Fruit fly (Drosophila melanogaster) whole organism, embryonic: Measurements from ENCODE around the gene CG13896.
A peak's percentile ranks its signal among the peaks of the same experiment; 100 is the strongest.

Experiments
- Atf-2 ChIP-seq: fragments of 200-800 bp; sonication (Bioruptor generic); optimal IDR thresholded peaks from 2 replicates; lab custom pipeline; 2016; ENCODE audit warnings: missing biosample characterization, missing genetic modification characterization
- CG10462 ChIP-seq: fragments of 200-800 bp; sonication (Bioruptor generic); optimal IDR thresholded peaks from 2 replicates; lab custom pipeline; 2016; ENCODE audit warnings: missing biosample characterization, missing genetic modification characterization
- CG11085 ChIP-seq: fragments of 200-800 bp; sonication (Bioruptor generic); IDR thresholded peaks from 2 replicates; pipeline ENCODE4 v1.3.6; 2022; ENCODE audit warnings: missing biosample characterization, missing genetic modification characterization
- CG12236 ChIP-seq: fragments of 200-800 bp; sonication (Bioruptor generic); optimal IDR thresholded peaks from 2 replicates; lab custom pipeline; 2016; ENCODE audit warnings: missing biosample characterization, missing genetic modification characterization
- CG12769 ChIP-seq: fragments of 200-800 bp; sonication (Bioruptor generic); optimal IDR thresholded peaks from 2 replicates; lab custom pipeline; 2019; ENCODE audit warnings: missing biosample characterization, mild to moderate bottlenecking, missing genetic modification characterization, moderate library complexity
- CG13123 ChIP-seq: fragments of 200-800 bp; sonication (Bioruptor generic); optimal IDR thresholded peaks from 2 replicates; lab custom pipeline; 2016; ENCODE audit warnings: missing biosample characterization, missing genetic modification characterization
- CG14050 ChIP-seq: fragments of 200-800 bp; sonication (Bioruptor generic); IDR thresholded peaks from 3 replicates; pipeline ENCODE4 v1.3.6; 2022; ENCODE audit warnings: missing biosample characterization, missing genetic modification characterization
- CG14965 ChIP-seq: fragments of 200-800 bp; sonication (Bioruptor generic); optimal IDR thresholded peaks from 2 replicates; lab custom pipeline; 2016; ENCODE audit warnings: missing biosample characterization, missing genetic modification characterization, borderline replicate concordance
- CG17612 ChIP-seq: fragments of 200-800 bp; sonication (Bioruptor generic); IDR thresholded peaks from 2 replicates; pipeline ENCODE4 v1.3.6; 2022; ENCODE audit warnings: missing biosample characterization, missing genetic modification characterization
- CG17912 ChIP-seq: fragments of 200-800 bp; sonication (Bioruptor generic); optimal IDR thresholded peaks from 2 replicates; lab custom pipeline; 2018; ENCODE audit warnings: missing biosample characterization, mild to moderate bottlenecking, missing genetic modification characterization
- CG1792 ChIP-seq: fragments of 200-800 bp; sonication (Bioruptor generic); optimal IDR thresholded peaks from 2 replicates; lab custom pipeline; 2016; ENCODE audit warnings: missing biosample characterization, missing genetic modification characterization
- CG2120 ChIP-seq: fragments of 200-800 bp; sonication (Bioruptor generic); optimal IDR thresholded peaks from 3 replicates; lab custom pipeline; 2016; ENCODE audit warnings: missing biosample characterization, missing genetic modification characterization
- CG34422 ChIP-seq: fragments of 200-800 bp; sonication (Bioruptor generic); IDR thresholded peaks from 3 replicates; pipeline ENCODE4 v1.3.6; 2022; ENCODE audit warnings: missing biosample characterization, missing genetic modification characterization
- CG4282 ChIP-seq: fragments of 200-800 bp; sonication (Bioruptor generic); optimal IDR thresholded peaks from 2 replicates; lab custom pipeline; 2016; ENCODE audit warnings: missing biosample characterization, missing genetic modification characterization
- CG43689 ChIP-seq: fragments of 200-800 bp; sonication (Bioruptor generic); IDR thresholded peaks from 2 replicates; pipeline ENCODE4 v1.3.6; 2022; ENCODE audit warnings: missing biosample characterization, missing genetic modification characterization
- CG4424 ChIP-seq: fragments of 200-800 bp; sonication (Bioruptor generic); optimal IDR thresholded peaks from 3 replicates; lab custom pipeline; 2016; ENCODE audit warnings: missing biosample characterization, missing genetic modification characterization
- CG6689 ChIP-seq: fragments of 200-800 bp; sonication (Bioruptor generic); IDR thresholded peaks from 2 replicates; pipeline ENCODE4 v1.3.6; 2022; ENCODE audit warnings: missing biosample characterization, missing genetic modification characterization
- CG7372 ChIP-seq: fragments of 200-800 bp; sonication (Bioruptor generic); IDR thresholded peaks from 2 replicates; pipeline ENCODE4 v1.3.6; 2022; ENCODE audit warnings: missing biosample characterization, missing genetic modification characterization
- CG7987 ChIP-seq: fragments of 200-800 bp; sonication (Bioruptor generic); optimal IDR thresholded peaks from 2 replicates; lab custom pipeline; 2018; ENCODE audit warnings: missing biosample characterization, mild to moderate bottlenecking, missing genetic modification characterization, moderate library complexity
- CG8089 ChIP-seq: fragments of 200-800 bp; sonication (Bioruptor generic); optimal IDR thresholded peaks from 3 replicates; lab custom pipeline; 2016; ENCODE audit warnings: missing biosample characterization, missing genetic modification characterization
- CG8388 ChIP-seq: fragments of 200-800 bp; sonication (Bioruptor generic); optimal IDR thresholded peaks from 2 replicates; lab custom pipeline; 2019; ENCODE audit warnings: missing biosample characterization, mild to moderate bottlenecking, missing genetic modification characterization, moderate library complexity
- CG9932 ChIP-seq: fragments of 200-800 bp; sonication (Bioruptor generic); IDR thresholded peaks from 2 replicates; pipeline ENCODE4 v1.3.6; 2022; ENCODE audit warnings: missing biosample characterization, missing genetic modification characterization
- Elba2 ChIP-seq: fragments of 200-800 bp; sonication (Bioruptor generic); optimal IDR thresholded peaks from 3 replicates; lab custom pipeline; 2016; ENCODE audit warnings: missing biosample characterization, missing genetic modification characterization
- Ets97D ChIP-seq: fragments of 200-800 bp; sonication (Bioruptor generic); optimal IDR thresholded peaks from 3 replicates; lab custom pipeline; 2016; ENCODE audit warnings: missing biosample characterization, missing genetic modification characterization
- Gsc ChIP-seq: fragments of 200-800 bp; sonication (Bioruptor generic); IDR thresholded peaks from 2 replicates; pipeline ENCODE4 v1.3.6; 2022; ENCODE audit warnings: missing biosample characterization, missing genetic modification characterization
- H2.0 ChIP-seq: fragments of 200-800 bp; sonication (Bioruptor generic); IDR thresholded peaks from 2 replicates; pipeline ENCODE4 v1.3.6; 2022; ENCODE audit warnings: missing biosample characterization, missing genetic modification characterization
- Hmr ChIP-seq: fragments of 200-800 bp; sonication (Bioruptor generic); optimal IDR thresholded peaks from 3 replicates; lab custom pipeline; 2017; ENCODE audit warnings: mild to moderate bottlenecking, missing biosample characterization, missing genetic modification reagents, missing genetic modification characterization
- Hmx ChIP-seq: fragments of 200-800 bp; sonication (Bioruptor generic); optimal IDR thresholded peaks from 2 replicates; lab custom pipeline; 2016; ENCODE audit warnings: missing biosample characterization, missing genetic modification characterization
- PHDP ChIP-seq: fragments of 200-800 bp; sonication (Bioruptor generic); optimal IDR thresholded peaks from 3 replicates; lab custom pipeline; 2018; ENCODE audit warnings: missing biosample characterization, mild to moderate bottlenecking, missing genetic modification characterization, moderate library complexity
- Scr ChIP-seq: fragments of 200-800 bp; sonication (Bioruptor generic); IDR thresholded peaks from 2 replicates; pipeline ENCODE4 v1.3.6; 2022; ENCODE audit warnings: missing biosample characterization, missing genetic modification characterization; ENCODE audit not compliant: partially characterized antibody
- Side ChIP-seq: fragments of 200-800 bp; sonication (Bioruptor generic); optimal IDR thresholded peaks from 2 replicates; lab custom pipeline; 2016; ENCODE audit warnings: missing biosample characterization, missing genetic modification characterization
- ash1 ChIP-seq: fragments of 200-800 bp; sonication (Bioruptor generic); optimal IDR thresholded peaks from 2 replicates; lab custom pipeline; 2018; ENCODE audit warnings: missing biosample characterization, mild to moderate bottlenecking, missing genetic modification characterization
- chn ChIP-seq: fragments of 200-800 bp; sonication (Bioruptor generic); optimal IDR thresholded peaks from 2 replicates; lab custom pipeline; 2016; ENCODE audit warnings: missing biosample characterization, missing genetic modification characterization
- croc ChIP-seq: fragments of 200-800 bp; sonication (Bioruptor generic); conservative IDR thresholded peaks from 3 replicates; pipeline ENCODE4 v1.3.6; 2022; ENCODE audit warnings: missing biosample characterization, missing genetic modification characterization
- dimm ChIP-seq: fragments of 200-800 bp; sonication (Bioruptor generic); IDR thresholded peaks from 2 replicates; pipeline ENCODE4 v1.3.6; 2022; ENCODE audit warnings: missing biosample characterization, missing genetic modification characterization
- dm ChIP-seq: fragments of 200-800 bp; sonication (Bioruptor generic); optimal IDR thresholded peaks from 3 replicates; lab custom pipeline; 2016; ENCODE audit warnings: missing biosample characterization, missing genetic modification characterization
- dysf ChIP-seq: fragments of 200-800 bp; sonication (Bioruptor generic); IDR thresholded peaks from 3 replicates; pipeline ENCODE4 v1.3.6; 2022; ENCODE audit warnings: missing biosample characterization, missing genetic modification characterization
- en ChIP-seq: fragments of 200-800 bp; sonication (Bioruptor generic); optimal IDR thresholded peaks from 2 replicates; lab custom pipeline; 2016; ENCODE audit warnings: missing biosample characterization, missing genetic modification characterization
- kni ChIP-seq: fragments of 200-800 bp; sonication (Bioruptor generic); optimal IDR thresholded peaks from 3 replicates; lab custom pipeline; 2017; ENCODE audit warnings: mild to moderate bottlenecking, missing biosample characterization, missing genetic modification reagents, missing genetic modification characterization
- otp ChIP-seq: fragments of 200-800 bp; sonication (Bioruptor generic); IDR thresholded peaks from 3 replicates; pipeline ENCODE4, ENCODE4 v1.3.6; 2022; ENCODE audit warnings: missing biosample characterization, missing genetic modification characterization
- rib ChIP-seq: fragments of 200-800 bp; sonication (Bioruptor generic); IDR thresholded peaks from 2 replicates; pipeline ENCODE4 v1.3.6; 2022; ENCODE audit warnings: missing biosample characterization, missing genetic modification characterization
- ro ChIP-seq: fragments of 200-800 bp; sonication (Bioruptor generic); IDR thresholded peaks from 2 replicates; pipeline ENCODE4 v1.3.6; 2022; ENCODE audit warnings: missing biosample characterization, missing genetic modification characterization
- salm ChIP-seq: fragments of 200-800 bp; sonication (Bioruptor generic); optimal IDR thresholded peaks from 2 replicates; lab custom pipeline; 2018; ENCODE audit warnings: missing biosample characterization, mild to moderate bottlenecking, missing genetic modification characterization
- sc ChIP-seq, 3 experiments: fragments of >200 bp in 2 of 3; fragments of 200-800 bp in 1 of 3; sonication (Bioruptor generic) in 1 of 3; optimal IDR thresholded peaks; 2 replicates in 2 of 3; 3 replicates in 1 of 3; lab custom pipeline; 2017; ENCODE audit warnings: mild to moderate bottlenecking in 1 of 3, missing biosample characterization in 1 of 3, missing genetic modification characterization in 1 of 3, missing genetic modification reagents in 1 of 3
- schlank ChIP-seq: fragments of 200-800 bp; sonication (Bioruptor generic); optimal IDR thresholded peaks from 2 replicates; lab custom pipeline; 2018; ENCODE audit warnings: missing biosample characterization, mild to moderate bottlenecking, missing genetic modification characterization
- scrt ChIP-seq: fragments of 200-800 bp; sonication (Bioruptor generic); optimal IDR thresholded peaks from 2 replicates; lab custom pipeline; 2018; ENCODE audit warnings: missing biosample characterization, mild to moderate bottlenecking, missing genetic modification characterization, moderate library complexity
- slou ChIP-seq: fragments of 200-800 bp; sonication (Bioruptor generic); optimal IDR thresholded peaks from 3 replicates; lab custom pipeline; 2016; ENCODE audit warnings: missing biosample characterization, missing genetic modification characterization
- unc-4 ChIP-seq: fragments of 200-800 bp; sonication (Bioruptor generic); IDR thresholded peaks from 2 replicates; pipeline ENCODE4 v1.3.6; 2022; ENCODE audit warnings: missing biosample characterization, missing genetic modification characterization; ENCODE audit not compliant: partially characterized antibody
- zfh2 ChIP-seq: fragments of 200-800 bp; sonication (Bioruptor generic); optimal IDR thresholded peaks from 2 replicates; lab custom pipeline; 2016; ENCODE audit warnings: missing biosample characterization, missing genetic modification characterization

The CG13896 gene

DNA sequence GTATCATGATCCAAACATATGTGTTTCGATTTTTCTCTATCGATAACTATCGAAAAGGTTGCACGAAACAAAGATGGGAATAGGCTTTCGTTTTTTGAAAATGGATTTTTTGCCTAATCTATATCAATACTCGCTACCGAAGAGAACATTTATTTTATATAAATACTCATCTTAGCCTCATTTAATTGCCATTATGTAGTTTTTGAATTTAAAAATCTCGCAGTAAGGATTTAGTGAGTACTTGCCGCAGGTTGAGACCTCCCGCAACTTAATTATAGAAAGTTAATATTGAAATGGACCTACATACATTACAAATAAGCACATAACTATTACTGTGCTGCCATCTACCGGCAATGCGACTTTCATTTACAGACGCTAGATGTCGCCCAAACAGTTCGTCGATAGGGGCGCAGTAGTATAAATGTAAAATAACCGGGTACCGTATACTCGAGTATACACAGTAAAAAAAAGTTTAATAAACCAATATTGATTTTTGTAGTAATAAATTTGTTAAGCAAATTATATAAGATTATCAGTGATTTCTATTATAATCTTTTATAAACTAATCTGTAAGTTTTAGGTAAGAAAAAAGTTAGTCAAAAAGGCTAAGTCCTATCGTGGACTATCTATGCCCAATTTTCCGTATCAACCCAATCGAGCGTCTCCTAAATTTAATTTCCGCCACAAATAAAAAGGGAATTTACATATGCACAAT, at the start of gene CG13896 (continued):
- TF ChIP-seq CG11085 (peak; percentile 84), CG7372 (GFP tag; lab: Robert Waterston, UW) (peak; percentile 16; the same call in 1 of the 2 replicates), en (peak; percentile 82), sc (optimal IDR thresholded peaks at IDR 0.05; lab: Kevin White, UChicago) (no peak), sc (GFP tag; optimal IDR thresholded peaks at IDR 0.05; lab: Kevin White, UChicago) (peak; percentile 45), kni (peak; percentile 74), ro (GFP tag; lab: Robert Waterston, UW) (no peak; the same call in none of the 2 replicates), CG12236 (GFP tag; lab: Kevin White, UChicago) (peak; percentile 72), Elba2 (GFP tag; lab: Kevin White, UChicago) (peak; percentile 55), rib (GFP tag; lab: Robert Waterston, UW) (no peak), CG6689 (GFP tag; lab: Robert Waterston, UW) (peak; percentile 58), chn (peak; percentile 91), CG14050 (GFP tag; lab: Robert Waterston, UW) (peak; percentile 54), CG12769 (tag; lab: Kevin White, UChicago) (peak; percentile 88), Scr (GFP tag; lab: Robert Waterston, UW) (peak; percentile 79), CG2120 (peak; percentile 91), Side (GFP tag; lab: Kevin White, UChicago) (peak; percentile 86), croc (GFP tag; lab: Robert Waterston, UW) (peak; percentile 54; the same call in 2 of the 3 replicates), unc-4 (peak; percentile 67), scrt (peak; percentile 66), dm (peak; percentile 74), CG17912 (GFP tag; lab: Kevin White, UChicago) (peak; percentile 58), Atf-2 (GFP tag; lab: Kevin White, UChicago) (peak; percentile 88), CG10462 (GFP tag; lab: Kevin White, UChicago) (peak; percentile 76), CG9932 (GFP tag; lab: Robert Waterston, UW) (peak; percentile 92), Gsc (GFP tag; lab: Robert Waterston, UW) (no peak; the same call in 1 of the 2 replicates), CG43689 (GFP tag; lab: Robert Waterston, UW) (peak; percentile 30; the same call in 1 of the 2 replicates), CG7987 (GFP tag; lab: Kevin White, UChicago) (peak; percentile 90), CG4282 (GFP tag; lab: Kevin White, UChicago) (peak; percentile 83), schlank (tag; lab: Kevin White, UChicago) (peak; percentile 60), CG17612 (peak; percentile 34; the same call in 1 of the 2 replicates), CG8089 (peak; percentile 95), PHDP (peak; percentile 82), otp (GFP tag; lab: Robert Waterston, UW) (peak; percentile 81; the same call in 2 of the 3 replicates), CG4424 (GFP tag; lab: Kevin White, UChicago) (peak; percentile 85), CG34422 (peak; percentile 82), Ets97D (GFP tag; lab: Kevin White, UChicago) (peak; percentile 80), CG8388 (GFP tag; lab: Kevin White, UChicago) (peak; percentile 75), CG14965 (peak; percentile 58), CG1792 (GFP tag; lab: Kevin White, UChicago) (peak; percentile 78), Hmr (GFP tag; lab: Kevin White, UChicago) (peak; percentile 92), slou (GFP tag; lab: Kevin White, UChicago) (peak; percentile 75), H2.0 (GFP tag; lab: Robert Waterston, UW) (peak; percentile 69), dysf (peak; percentile 87), CG13123 (GFP tag; lab: Kevin White, UChicago) (peak; percentile 78), dimm (no peak), Hmx (GFP tag; lab: Kevin White, UChicago) (peak; percentile 50), ash1 (peak; percentile 92), salm (tag; lab: Kevin White, UChicago) (peak; percentile 26), zfh2 (GFP tag; lab: Kevin White, UChicago) (peak; percentile 76)
